Fruit fly (Drosophila melanogaster): Measurements from ENCODE around the gene Vps37B.

DNA sequence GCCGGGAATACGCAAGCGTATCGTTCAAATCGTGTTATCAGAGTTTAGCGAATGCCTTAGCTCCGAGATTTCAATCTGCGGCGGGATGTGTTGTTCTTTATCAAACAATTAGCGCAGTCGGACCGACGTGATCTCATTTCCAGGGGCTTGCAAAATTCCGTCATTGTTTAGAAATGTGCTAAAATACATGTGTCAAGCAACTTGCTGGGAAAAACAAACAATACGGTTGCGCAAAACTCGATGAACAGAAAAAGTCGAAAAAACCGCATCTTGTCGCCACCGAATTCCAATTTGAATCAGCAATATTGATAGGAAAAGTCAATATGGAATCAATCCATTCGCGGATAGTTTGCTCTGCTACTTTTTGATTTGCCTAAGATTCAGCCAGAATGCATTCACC lies 36.6 kb downstream of the Vps37B start, which contains the start of gene Tim17a2:
- TF ChIP-seq bab1 (GFP tag; optimal IDR thresholded peaks at IDR 0.05) (no peak), CG12768 (GFP tag; optimal IDR thresholded peaks at IDR 0.05) (no peak), CG11617 (GFP tag; optimal IDR thresholded peaks at IDR 0.05) (no peak), CG33017 (tag; optimal IDR thresholded peaks at IDR 0.05) (no peak), CG7045 (GFP tag; optimal IDR thresholded peaks at IDR 0.05) (no peak), Mnt (GFP tag; optimal IDR thresholded peaks at IDR 0.05) (no peak), Crg-1 (GFP tag; optimal IDR thresholded peaks at IDR 0.05) (no peak), CG1620 (GFP tag; optimal IDR thresholded peaks at IDR 0.05) (no peak), Clk (GFP tag; optimal IDR thresholded peaks at IDR 0.05) (no peak)
